Worm (Caenorhabditis elegans) whole organism, L4 larva: ENCODE results near the gene psa-3.

Source experiments
- F44E2.7 ChIP-seq: fragments of 200-800 bp; sonication (Bioruptor generic); IDR thresholded peaks from 2 replicates; pipeline ENCODE4 v2.1.2; 2022; ENCODE audit warnings: missing genetic modification characterization, missing compliant biosample characterization
- unc-39 ChIP-seq: sonication (generic microtip); optimal IDR thresholded peaks from 2 replicates; lab custom pipeline; 2017; ENCODE audit warnings: missing biosample characterization, missing genetic modification characterization

DNA sequence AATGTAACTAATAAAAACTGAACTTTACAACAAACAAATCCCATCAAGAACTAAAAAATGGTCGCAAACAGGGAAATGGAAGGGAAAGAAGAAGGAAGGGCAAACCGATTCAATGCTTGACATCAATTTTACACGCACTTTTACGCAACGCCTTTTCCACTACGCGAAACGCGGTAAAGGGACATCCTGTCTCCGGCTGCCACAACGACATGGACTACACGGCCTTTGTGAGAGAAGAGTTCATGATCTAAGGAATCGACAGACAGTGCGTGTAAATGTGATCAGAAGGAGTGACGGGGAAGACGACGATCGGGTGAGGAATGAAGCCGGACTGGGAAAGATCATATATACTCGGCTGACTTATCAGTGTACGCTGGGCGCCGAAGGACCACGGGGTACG, 27.3 kb upstream of the psa-3 start:
- no peak for TF ChIP-seq unc-39 (tag; lab: Kevin White, UChicago)
- no peak for TF ChIP-seq F44E2.7 (GFP tag; lab: Robert Waterston, UW)
